Worm (Caenorhabditis elegans) whole organism, mixed stage, embryonic: Measurements from ENCODE around the gene pitr-6.

Experiments
- M03D4.4 ChIP-seq: sonication (generic microtip); optimal IDR thresholded peaks from 2 replicates; lab custom pipeline; 2017; ENCODE audit warnings: mild to moderate bottlenecking, missing genetic modification characterization, missing compliant biosample characterization
- bed-3 ChIP-seq: fragments of 200-800 bp; sonication (Bioruptor generic); optimal IDR thresholded peaks from 3 replicates; lab custom pipeline; 2018; ENCODE audit warnings: mild to moderate bottlenecking, missing genetic modification characterization, moderate library complexity, missing compliant biosample characterization
- blmp-1 ChIP-seq: fragments of 150-350 bp; optimal IDR thresholded peaks from 2 replicates; lab custom pipeline; 2014; ENCODE audit warnings: missing biosample characterization, missing genetic modification characterization
- ceh-39 ChIP-seq: fragments of 150-350 bp; optimal IDR thresholded peaks from 2 replicates; lab custom pipeline; 2014; ENCODE audit warnings: missing biosample characterization, missing genetic modification characterization
- ceh-43 ChIP-seq: fragments of 200-800 bp; sonication (Bioruptor generic); optimal IDR thresholded peaks from 2 replicates; lab custom pipeline; 2018; ENCODE audit warnings: mild to moderate bottlenecking, missing genetic modification characterization, moderate library complexity, missing compliant biosample characterization
- ceh-83 ChIP-seq: fragments of 200-800 bp; sonication (Bioruptor generic); optimal IDR thresholded peaks from 2 replicates; lab custom pipeline; 2018; ENCODE audit warnings: mild to moderate bottlenecking, missing genetic modification characterization, missing compliant biosample characterization
- ces-1 ChIP-seq: fragments of 150-350 bp; optimal IDR thresholded peaks from 2 replicates; lab custom pipeline; 2014; ENCODE audit warnings: missing biosample characterization, missing genetic modification reagents, missing genetic modification characterization
- cnd-1 ChIP-seq: fragments of 200-800 bp; sonication (Bioruptor generic); optimal IDR thresholded peaks from 2 replicates; lab custom pipeline; 2018; ENCODE audit warnings: mild to moderate bottlenecking, missing genetic modification characterization, missing compliant biosample characterization
- drap-1 ChIP-seq: fragments of 200-800 bp; sonication (Bioruptor generic); optimal IDR thresholded peaks from 3 replicates; lab custom pipeline; 2018; ENCODE audit warnings: mild to moderate bottlenecking, missing genetic modification characterization, missing compliant biosample characterization
- elt-1 ChIP-seq: sonication (generic microtip); optimal IDR thresholded peaks from 2 replicates; lab custom pipeline; 2017; ENCODE audit warnings: missing genetic modification characterization, mild to moderate bottlenecking, missing compliant biosample characterization, antibody characterized with exemption, moderate library complexity, borderline replicate concordance; ENCODE audit not compliant: insufficient read depth
- elt-3 ChIP-seq: fragments of 150-350 bp; optimal IDR thresholded peaks from 2 replicates; lab custom pipeline; 2014; ENCODE audit warnings: missing biosample characterization, missing genetic modification characterization
- flh-1 ChIP-seq: fragments of 200-800 bp; sonication (Bioruptor generic); optimal IDR thresholded peaks from 2 replicates; lab custom pipeline; 2018; ENCODE audit warnings: mild to moderate bottlenecking, missing genetic modification characterization, moderate library complexity, missing compliant biosample characterization
- ham-2 ChIP-seq: fragments of 200-800 bp; sonication (Bioruptor generic); optimal IDR thresholded peaks from 2 replicates; lab custom pipeline; 2018; ENCODE audit warnings: mild to moderate bottlenecking, missing genetic modification characterization, missing compliant biosample characterization
- hlh-1 ChIP-seq: fragments of 150-350 bp; optimal IDR thresholded peaks from 2 replicates; lab custom pipeline; 2014; ENCODE audit warnings: missing biosample characterization, missing genetic modification reagents, missing genetic modification characterization
- lin-13 ChIP-seq: fragments of 150-350 bp; optimal IDR thresholded peaks from 2 replicates; lab custom pipeline; 2014; ENCODE audit warnings: missing biosample characterization, missing genetic modification characterization
- lsy-2 ChIP-seq: fragments of 150-350 bp; optimal IDR thresholded peaks from 2 replicates; lab custom pipeline; 2014; ENCODE audit warnings: missing biosample characterization, missing genetic modification characterization
- mep-1 ChIP-seq: fragments of 150-350 bp; optimal IDR thresholded peaks from 2 replicates; lab custom pipeline; 2017; ENCODE audit warnings: missing biosample characterization, missing genetic modification reagents, missing genetic modification characterization, inconsistent platforms
- mls-2 ChIP-seq: sonication (generic microtip); optimal IDR thresholded peaks from 2 replicates; lab custom pipeline; 2016; ENCODE audit warnings: mild to moderate bottlenecking, missing genetic modification characterization, moderate library complexity, missing compliant biosample characterization
- nhr-12 ChIP-seq: fragments of 150-350 bp; optimal IDR thresholded peaks from 2 replicates; lab custom pipeline; 2014; ENCODE audit warnings: missing biosample characterization, missing genetic modification characterization
- nhr-2 ChIP-seq: fragments of 150-350 bp; optimal IDR thresholded peaks from 2 replicates; lab custom pipeline; 2014; ENCODE audit warnings: missing biosample characterization, missing genetic modification characterization
- nhr-237 ChIP-seq: fragments of 150-350 bp; optimal IDR thresholded peaks from 2 replicates; lab custom pipeline; 2014; ENCODE audit warnings: missing biosample characterization, missing genetic modification characterization
- nhr-28 ChIP-seq: fragments of 150-350 bp; optimal IDR thresholded peaks from 2 replicates; lab custom pipeline; 2014; ENCODE audit warnings: missing biosample characterization, missing genetic modification characterization
- nhr-76 ChIP-seq: sonication (generic microtip); optimal IDR thresholded peaks from 2 replicates; lab custom pipeline; 2017; ENCODE audit warnings: missing biosample characterization, missing genetic modification characterization
- sptf-1 ChIP-seq: sonication (generic microtip); optimal IDR thresholded peaks from 2 replicates; lab custom pipeline; 2017; ENCODE audit warnings: mild to moderate bottlenecking, missing genetic modification characterization, moderate library complexity, missing compliant biosample characterization
- tbx-8 ChIP-seq: fragments of 200-800 bp; sonication (Bioruptor generic); optimal IDR thresholded peaks from 2 replicates; lab custom pipeline; 2018; ENCODE audit warnings: mild to moderate bottlenecking, missing genetic modification characterization, moderate library complexity, missing compliant biosample characterization
- unc-120 ChIP-seq: sonication (generic microtip); optimal IDR thresholded peaks from 2 replicates; lab custom pipeline; 2017; ENCODE audit warnings: missing genetic modification characterization, missing compliant biosample characterization; ENCODE audit not compliant: poor library complexity, severe bottlenecking
- unc-39 ChIP-seq: fragments of 150-350 bp; optimal IDR thresholded peaks from 2 replicates; lab custom pipeline; 2014; ENCODE audit warnings: missing biosample characterization, missing genetic modification characterization
- unc-62 ChIP-seq: fragments of 150-350 bp; optimal IDR thresholded peaks from 2 replicates; lab custom pipeline; 2014; ENCODE audit warnings: missing biosample characterization, missing genetic modification reagents, missing genetic modification characterization
- zip-8 ChIP-seq: fragments of 150-350 bp; optimal IDR thresholded peaks from 2 replicates; lab custom pipeline; 2014; ENCODE audit warnings: missing biosample characterization, missing genetic modification characterization
- ztf-11 ChIP-seq: fragments of 150-350 bp; optimal IDR thresholded peaks from 2 replicates; lab custom pipeline; 2014; ENCODE audit warnings: missing biosample characterization, missing genetic modification characterization

Gene pitr-6

ce11 chrII:12480811-12481210, 35.7 kb downstream of the pitr-6 start, which contains the start of gene arrd-9:
Gene arrd-9 (minus strand): TSS chrII:12480911.
- TF ChIP-seq nhr-12 (no peak), sptf-1 (tag; lab: Kevin White, UChicago) (no peak), ceh-43 (no peak), nhr-28 (no peak), unc-62 (GFP tag; lab: Kevin White, UChicago) (no peak), tbx-8 (GFP tag; lab: Kevin White, UChicago) (no peak), nhr-2 (tag; lab: Kevin White, UChicago) (no peak), ces-1 (GFP tag; lab: Kevin White, UChicago) (no peak), cnd-1 (tag; lab: Kevin White, UChicago) (no peak), mls-2 (tag; lab: Kevin White, UChicago) (no peak), ceh-83 (GFP tag; lab: Kevin White, UChicago) (no peak), ceh-39 (tag; lab: Kevin White, UChicago) (no peak), bed-3 (GFP tag; lab: Kevin White, UChicago) (no peak), nhr-237 (tag; lab: Kevin White, UChicago) (no peak), ham-2 (GFP tag; lab: Kevin White, UChicago) (no peak), lsy-2 (tag; lab: Kevin White, UChicago) (no peak), drap-1 (GFP tag; lab: Kevin White, UChicago) (no peak), nhr-76 (tag; lab: Kevin White, UChicago) (no peak), zip-8 (tag; lab: Kevin White, UChicago) (no peak)

ce11 chrII:12481645-12482044, 36.5 kb downstream of the pitr-6 start:
- no peak for TF ChIP-seq lin-13 (tag; lab: Kevin White, UChicago)
- no peak for TF ChIP-seq ceh-39 (tag; lab: Kevin White, UChicago)
- TF ChIP-seq nhr-76 (tag; lab: Kevin White, UChicago): no peak
- no peak for TF ChIP-seq M03D4.4 (tag; lab: Kevin White, UChicago)
- no peak for TF ChIP-seq tbx-8 (GFP tag; lab: Kevin White, UChicago)
- TF ChIP-seq elt-3 (tag; lab: Kevin White, UChicago): no peak
- TF ChIP-seq ceh-43: no peak
- TF ChIP-seq elt-1 (tag; lab: Kevin White, UChicago): no peak
- no peak for TF ChIP-seq drap-1 (GFP tag; lab: Kevin White, UChicago)
- no peak for TF ChIP-seq ztf-11
- no peak for TF ChIP-seq lsy-2 (tag; lab: Kevin White, UChicago)
- TF ChIP-seq sptf-1 (tag; lab: Kevin White, UChicago): no peak
- TF ChIP-seq unc-39 (tag; lab: Kevin White, UChicago): no peak
- no peak for TF ChIP-seq ham-2 (GFP tag; lab: Kevin White, UChicago)
- no peak for TF ChIP-seq nhr-28
- no peak for TF ChIP-seq nhr-237 (tag; lab: Kevin White, UChicago)
- TF ChIP-seq blmp-1 (tag; lab: Kevin White, UChicago): no peak

DNA sequence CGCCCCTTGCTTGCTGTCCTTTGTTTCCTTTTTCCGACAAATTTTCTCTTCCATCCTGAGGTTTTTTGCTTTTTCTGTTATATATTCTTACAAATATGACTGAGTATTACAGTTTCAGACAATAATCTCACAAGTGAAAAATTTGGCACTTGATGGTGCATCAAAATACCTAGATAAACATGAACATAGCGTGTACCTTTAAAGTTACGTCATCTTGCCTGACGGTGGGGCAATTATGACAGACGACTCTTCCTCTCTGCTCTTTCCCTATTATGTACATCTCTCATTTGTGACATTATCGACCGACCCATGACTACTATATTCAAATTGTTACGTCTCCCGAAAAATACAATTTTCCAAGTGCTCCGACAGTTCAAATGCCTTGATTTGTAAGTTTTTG, 37.5 kb downstream of the pitr-6 start, which contains the start of gene fbxb-102:
TSS of gene fbxb-102 (plus strand) at position 301 of the 400 bp plus-strand sequence.
- no peak for TF ChIP-seq unc-62 (GFP tag; lab: Kevin White, UChicago)
- peak; percentile 44 for TF ChIP-seq zip-8 (tag; lab: Kevin White, UChicago)
- no peak for TF ChIP-seq nhr-237 (tag; lab: Kevin White, UChicago)

- TF ChIP-seq ceh-39 (tag; lab: Kevin White, UChicago) (no peak), cnd-1 (tag; lab: Kevin White, UChicago) (no peak), flh-1 (no peak), lin-13 (tag; lab: Kevin White, UChicago) (no peak), ztf-11 (no peak), unc-120 (no peak), elt-3 (tag; lab: Kevin White, UChicago) (no peak), M03D4.4 (tag; lab: Kevin White, UChicago) (no peak), hlh-1 (tag; lab: Kevin White, UChicago) (no peak), ham-2 (GFP tag; lab: Kevin White, UChicago) (no peak), unc-62 (GFP tag; lab: Kevin White, UChicago) (no peak), nhr-12 (no peak), mep-1 (tag; lab: Kevin White, UChicago) (no peak), ces-1 (GFP tag; lab: Kevin White, UChicago) (no peak)
These were observed 39.9 kb downstream of the pitr-6 start, which contains the start of gene F15A4.10 for ce11 chrII:12485060-12485459. Gene F15A4.10 (minus strand): TSS chrII:12485160.

ce11 chrII:12488810-12489209, 43.7 kb downstream of the pitr-6 start:
- no peak for TF ChIP-seq ceh-43
- no peak for TF ChIP-seq ham-2 (GFP tag; lab: Kevin White, UChicago)
